Worm (Caenorhabditis elegans): Measurements from ENCODE around the gene apc-11.

DNA sequence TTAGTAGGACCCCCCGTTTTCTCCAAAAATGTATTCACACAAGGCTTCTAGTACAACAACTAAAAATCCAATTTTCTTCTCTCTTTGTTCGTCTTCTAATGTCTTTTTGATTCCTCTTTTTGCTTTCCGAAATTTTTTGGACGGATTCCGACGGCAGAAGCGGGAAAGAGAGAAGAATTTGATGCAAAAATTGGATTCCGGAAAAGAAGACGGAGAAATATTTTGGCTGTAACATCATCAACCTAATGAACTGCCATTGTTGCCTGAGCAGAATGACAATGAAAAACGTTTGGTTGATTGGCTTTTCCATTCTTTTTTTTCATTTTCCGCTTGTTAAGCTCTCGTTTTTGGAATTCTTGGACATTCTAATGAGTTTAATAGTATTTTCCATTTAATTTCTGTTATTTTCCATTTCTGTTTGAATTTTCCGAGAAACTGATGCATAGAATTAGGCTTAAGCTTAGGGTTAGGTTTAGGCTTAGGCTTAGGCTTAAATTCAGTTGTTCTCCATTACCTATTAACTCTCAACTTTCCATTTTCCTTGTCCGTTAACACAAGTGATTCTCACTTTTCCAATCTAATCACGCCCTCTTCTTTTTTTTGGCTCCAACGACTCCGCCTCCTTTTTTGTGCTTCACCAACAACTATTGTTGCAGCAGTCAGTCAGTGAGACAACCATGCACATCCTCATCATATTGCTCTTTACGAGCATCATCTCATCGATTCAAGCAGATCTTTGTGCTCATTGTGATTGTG is 28.3 kb upstream of the apc-11 start, which contains the start of gene lron-5:
- TF ChIP-seq nhr-179 (tag; optimal IDR thresholded peaks at IDR 0.05) (no peak), C06A6.2 (GFP tag; conservative IDR thresholded peaks at IDR 0.05) (no peak), Y53G8AR.9 (GFP tag; conservative IDR thresholded peaks at IDR 0.05) (no peak), Y95B8A.8 (GFP tag; IDR thresholded peaks at IDR 0.05) (no peak), unc-62 (GFP tag; optimal IDR thresholded peaks at IDR 0.05) (no peak), ekl-4 (GFP tag; IDR thresholded peaks at IDR 0.05) (no peak), F52B5.7 (tag; optimal IDR thresholded peaks at IDR 0.05) (no peak), madf-3 (GFP tag; IDR thresholded peaks at IDR 0.05) (no peak), lin-35 (GFP tag; optimal IDR thresholded peaks at IDR 0.05) (no peak), F23B12.7 (tag; optimal IDR thresholded peaks at IDR 0.05; ENCODE audit: insufficient read depth) (no peak), pbrm-1 (GFP tag; IDR thresholded peaks at IDR 0.05) (no peak), lsy-27 (tag; optimal IDR thresholded peaks at IDR 0.05; ENCODE audit: borderline replicate concordance, insufficient read depth) (no peak)
